Worm (Caenorhabditis elegans): ENCODE measurements around the gene jip-1.

jip-1 gene

DNA sequence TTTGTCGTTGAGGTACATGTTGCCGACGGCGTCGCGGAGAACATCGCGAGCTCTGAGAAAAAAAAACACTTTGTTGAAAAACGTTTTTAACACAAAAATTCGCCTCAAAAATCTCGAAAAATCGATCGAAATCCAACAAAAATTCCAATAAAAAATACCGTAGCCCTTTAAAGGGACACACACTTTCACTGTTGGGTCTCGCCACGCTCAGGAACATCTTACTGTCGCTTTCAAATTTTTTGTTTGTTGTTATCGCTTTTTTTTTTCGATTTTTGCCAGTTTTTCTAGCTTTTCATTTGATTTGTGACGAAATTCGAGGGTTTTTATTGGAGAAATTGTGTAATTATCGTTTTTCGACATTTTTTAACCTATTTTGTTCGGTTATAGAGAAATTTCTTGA is 20.2 kb upstream of the jip-1 start:
- no peak for TF ChIP-seq zag-1 (tag; optimal IDR thresholded peaks at IDR 0.05)
- TF ChIP-seq nhr-12 (tag; optimal IDR thresholded peaks at IDR 0.05), result no peak
- TF ChIP-seq egl-5 (tag; optimal IDR thresholded peaks at IDR 0.05), result no peak
- no peak for TF ChIP-seq nhr-43 (tag; optimal IDR thresholded peaks at IDR 0.05; ENCODE audit: poor library complexity, severe bottlenecking)
- TF ChIP-seq daf-12 (tag; optimal IDR thresholded peaks at IDR 0.05), result no peak
- no peak for TF ChIP-seq lsy-12 (tag; optimal IDR thresholded peaks at IDR 0.05)
- no peak for TF ChIP-seq unc-62 (GFP tag; optimal IDR thresholded peaks at IDR 0.05)
- TF ChIP-seq ZK546.5 (tag; optimal IDR thresholded peaks at IDR 0.05), result no peak
- no peak for TF ChIP-seq nhr-25 (tag; optimal IDR thresholded peaks at IDR 0.05)
- TF ChIP-seq ama-1 (optimal IDR thresholded peaks at IDR 0.05), result no peak
- no peak for TF ChIP-seq R02D3.7 (tag; optimal IDR thresholded peaks at IDR 0.05)
- no peak for TF ChIP-seq nhr-23 (tag; optimal IDR thresholded peaks at IDR 0.05)

DNA sequence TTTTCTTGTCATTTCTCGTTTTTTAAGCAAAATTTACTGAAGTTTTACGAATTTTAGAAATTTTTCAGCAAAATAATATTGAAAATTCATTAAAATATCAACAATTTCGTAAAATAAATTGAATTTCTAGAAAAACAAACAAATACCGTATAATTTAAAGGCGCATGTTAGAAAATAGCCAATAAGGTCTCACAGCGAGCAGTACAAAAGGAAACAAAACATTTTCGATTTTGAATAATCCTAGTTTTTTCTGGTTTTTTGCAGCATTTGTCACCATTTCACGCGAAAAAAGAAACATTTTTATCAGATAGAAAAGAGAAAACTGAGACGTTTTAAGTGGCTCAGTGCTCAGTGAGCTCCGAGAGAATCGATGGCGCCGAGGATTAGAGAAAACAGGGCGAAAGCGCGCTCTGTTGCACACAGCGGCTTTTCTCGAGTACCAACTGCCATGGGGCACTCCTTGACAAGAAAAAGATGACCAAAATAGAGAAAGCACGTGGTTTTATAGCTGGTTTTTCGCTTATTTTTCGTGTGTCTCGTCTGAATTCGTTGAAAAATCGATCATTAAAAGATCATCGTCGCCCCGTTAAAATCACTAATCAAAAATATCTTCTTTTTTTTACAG is 16.8 kb upstream of the jip-1 start, which contains the start of the genes alh-6 and fcho-1:
alh-6 (minus strand) TSS at position 242 of the 625 bp plus-strand sequence.
fcho-1 (plus strand) TSS at position 624 of the 625 bp plus-strand sequence.
- TF ChIP-seq lin-15B (tag; optimal IDR thresholded peaks at IDR 0.05) (peak; percentile 71), fkh-2 (tag; optimal IDR thresholded peaks at IDR 0.05) (no peak), lin-39 (tag; optimal IDR thresholded peaks at IDR 0.05) (peak; percentile 58), pha-4 (tag; optimal IDR thresholded peaks at IDR 0.05) (peak; percentile 42), ama-1 (optimal IDR thresholded peaks at IDR 0.05) (peak; percentile 6), nfya-1 (tag; optimal IDR thresholded peaks at IDR 0.05; ENCODE audit: insufficient read depth) (peak; percentile 46), skn-1 (tag; optimal IDR thresholded peaks at IDR 0.05) (no peak), hmg-11 (tag; optimal IDR thresholded peaks at IDR 0.05) (peak; percentile 14), lsy-12 (tag; optimal IDR thresholded peaks at IDR 0.05) (peak; percentile 13)

- TF ChIP-seq elt-3 (tag; optimal IDR thresholded peaks at IDR 0.05) (peak in 1 of 3 experiments; percentile 5), ceh-9 (tag; optimal IDR thresholded peaks at IDR 0.05) (no peak), ceh-82 (tag; optimal IDR thresholded peaks at IDR 0.05) (no peak), elt-2 (tag; optimal IDR thresholded peaks at IDR 0.05) (peak; percentile 52)
Measured at ce11 chrII:1315245-1315644, 11.5 kb upstream of the jip-1 start.

DNA sequence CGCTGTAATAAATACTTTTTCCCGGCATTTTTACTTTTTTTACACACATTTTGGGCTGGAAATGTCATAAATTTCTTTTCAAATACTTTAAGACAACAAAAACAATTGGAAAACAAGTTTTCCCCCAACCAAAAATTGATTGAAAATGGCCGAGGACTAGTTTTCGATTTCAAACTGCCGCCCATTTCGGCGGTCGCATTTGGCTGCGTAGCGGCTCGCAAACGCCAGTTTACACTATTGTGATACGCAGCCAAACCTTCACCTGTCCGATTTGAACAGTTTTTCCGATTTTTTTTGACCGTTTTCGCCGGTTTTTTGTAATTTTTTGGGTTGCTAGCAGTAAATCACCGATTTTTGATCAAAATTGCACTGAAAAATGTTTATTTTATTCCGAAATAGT is 6.4 kb upstream of the jip-1 start:
- TF ChIP-seq snpc-4 (tag; optimal IDR thresholded peaks at IDR 0.05), result peak; percentile 83
- peak; percentile 98 for TF ChIP-seq pha-4 (tag; optimal IDR thresholded peaks at IDR 0.05)
- peak; percentile 83 for TF ChIP-seq ceh-82 (tag; optimal IDR thresholded peaks at IDR 0.05)
- no peak for TF ChIP-seq unc-39 (tag; optimal IDR thresholded peaks at IDR 0.05)
- TF ChIP-seq ztf-4 (tag; optimal IDR thresholded peaks at IDR 0.05), result peak; percentile 23
- TF ChIP-seq sea-2 (GFP tag; optimal IDR thresholded peaks at IDR 0.05), result no peak
- TF ChIP-seq fkh-2 (tag; optimal IDR thresholded peaks at IDR 0.05), result no peak
- TF ChIP-seq mdl-1 (tag; optimal IDR thresholded peaks at IDR 0.05), result no peak
- TF ChIP-seq hmg-11 (tag; optimal IDR thresholded peaks at IDR 0.05), result peak; percentile 61
- peak; percentile 75 for TF ChIP-seq nhr-77 (tag; optimal IDR thresholded peaks at IDR 0.05)
- TF ChIP-seq nhr-12 (tag; optimal IDR thresholded peaks at IDR 0.05), result no peak
- TF ChIP-seq pqm-1 (tag; optimal IDR thresholded peaks at IDR 0.05), result peak; percentile 50
- peak; percentile 91 for TF ChIP-seq elt-1 (tag; optimal IDR thresholded peaks at IDR 0.05)
- peak; percentile 77 for TF ChIP-seq fkh-10 (GFP tag; optimal IDR thresholded peaks at IDR 0.05)
- TF ChIP-seq nfya-1 (tag; optimal IDR thresholded peaks at IDR 0.05; ENCODE audit: insufficient read depth), result peak; percentile 96
- TF ChIP-seq jun-1 (tag; optimal IDR thresholded peaks at IDR 0.05), result peak; percentile 93
- peak; percentile 79 for TF ChIP-seq nhr-11 (tag; optimal IDR thresholded peaks at IDR 0.05)
- no peak for TF ChIP-seq mml-1 (tag; optimal IDR thresholded peaks at IDR 0.05)
- TF ChIP-seq nhr-237 (tag; optimal IDR thresholded peaks at IDR 0.05), result no peak
- TF ChIP-seq lin-39 (tag; optimal IDR thresholded peaks at IDR 0.05), result peak; percentile 95
- TF ChIP-seq aly-2 (tag; optimal IDR thresholded peaks at IDR 0.05), result peak; percentile 80
- TF ChIP-seq daf-12 (tag; optimal IDR thresholded peaks at IDR 0.05), result no peak
- peak; percentile 84 for TF ChIP-seq skn-1 (tag; optimal IDR thresholded peaks at IDR 0.05)
- TF ChIP-seq R02D3.7 (tag; optimal IDR thresholded peaks at IDR 0.05), result peak; percentile 89
- TF ChIP-seq nhr-43 (tag; optimal IDR thresholded peaks at IDR 0.05; ENCODE audit: poor library complexity, severe bottlenecking), result peak; percentile 94
- TF ChIP-seq egl-5 (tag; optimal IDR thresholded peaks at IDR 0.05), result peak; percentile 86
- no peak for TF ChIP-seq nhr-76 (tag; optimal IDR thresholded peaks at IDR 0.05)
- TF ChIP-seq lin-15B (tag; optimal IDR thresholded peaks at IDR 0.05), result peak; percentile 97
- TF ChIP-seq elt-3 (tag; optimal IDR thresholded peaks at IDR 0.05), result peak in 2 of 3 experiments; percentile 32 to 93
- TF ChIP-seq unc-62 (GFP tag; optimal IDR thresholded peaks at IDR 0.05), result peak; percentile 78
- peak; percentile 100 for TF ChIP-seq lsy-12 (tag; optimal IDR thresholded peaks at IDR 0.05)
- peak; percentile 81 for TF ChIP-seq tbx-2 (tag; optimal IDR thresholded peaks at IDR 0.05)
- no peak for TF ChIP-seq ztf-11 (tag; optimal IDR thresholded peaks at IDR 0.05)
- peak; percentile 85 for TF ChIP-seq ama-1 (optimal IDR thresholded peaks at IDR 0.05)
- peak; percentile 99 for TF ChIP-seq nhr-25 (tag; optimal IDR thresholded peaks at IDR 0.05)
- no peak for TF ChIP-seq eor-1 (tag; optimal IDR thresholded peaks at IDR 0.05)
- peak; percentile 91 for TF ChIP-seq elt-2 (tag; optimal IDR thresholded peaks at IDR 0.05)
- no peak for TF ChIP-seq zag-1 (tag; optimal IDR thresholded peaks at IDR 0.05)
- TF ChIP-seq ceh-9 (tag; optimal IDR thresholded peaks at IDR 0.05), result no peak
- TF ChIP-seq nhr-67 (tag; optimal IDR thresholded peaks at IDR 0.05), result no peak
- TF ChIP-seq ceh-28 (tag; optimal IDR thresholded peaks at IDR 0.05), result peak; percentile 85
